Worm (Caenorhabditis elegans): Measurements from ENCODE around the gene Y54G2A.12.

Y54G2A.12 gene

ce11 chrIV:2774500-2774899 lies 8.1 kb downstream of the Y54G2A.12 start:
- TF ChIP-seq sea-1 (GFP tag; conservative IDR thresholded peaks at IDR 0.05), result no peak
- no peak for TF ChIP-seq flt-1 (GFP tag; IDR thresholded peaks at IDR 0.05)
- TF ChIP-seq hmbx-1 (tag; optimal IDR thresholded peaks at IDR 0.05), result no peak
- no peak for TF ChIP-seq tbx-11 (GFP tag; IDR thresholded peaks at IDR 0.05)
- TF ChIP-seq F13C5.2 (tag; optimal IDR thresholded peaks at IDR 0.05), result no peak
- no peak for TF ChIP-seq tbx-37 (GFP tag; conservative IDR thresholded peaks at IDR 0.05)
- TF ChIP-seq ceh-36 (tag; optimal IDR thresholded peaks at IDR 0.05), result no peak
- no peak for TF ChIP-seq scrt-1 (GFP tag; IDR thresholded peaks at IDR 0.05)

ce11 chrIV:2773382-2773979 lies 9.2 kb downstream of the Y54G2A.12 start:
- TF ChIP-seq tbx-11 (GFP tag; IDR thresholded peaks at IDR 0.05), result no peak
- no peak for TF ChIP-seq aly-1 (tag; optimal IDR thresholded peaks at IDR 0.05)
- TF ChIP-seq tbx-37 (GFP tag; conservative IDR thresholded peaks at IDR 0.05), result no peak
- TF ChIP-seq tra-4 (tag; optimal IDR thresholded peaks at IDR 0.05), result no peak
- TF ChIP-seq scrt-1 (GFP tag; IDR thresholded peaks at IDR 0.05), result no peak

- no peak for TF ChIP-seq scrt-1 (GFP tag; IDR thresholded peaks at IDR 0.05)
- no peak for TF ChIP-seq ama-1 (optimal IDR thresholded peaks at IDR 0.05)
- no peak for TF ChIP-seq hnd-1 (tag; optimal IDR thresholded peaks at IDR 0.05)
- no peak for TF ChIP-seq ceh-36 (tag; optimal IDR thresholded peaks at IDR 0.05)
Measured at ce11 chrIV:2772209-2772851, 10.3 kb downstream of the Y54G2A.12 start.

- TF ChIP-seq hnd-1 (tag; optimal IDR thresholded peaks at IDR 0.05), result no peak
- TF ChIP-seq ceh-36 (tag; optimal IDR thresholded peaks at IDR 0.05), result no peak
- no peak for TF ChIP-seq tbx-37 (GFP tag; conservative IDR thresholded peaks at IDR 0.05)
- no peak for TF ChIP-seq F13C5.2 (tag; optimal IDR thresholded peaks at IDR 0.05)
- TF ChIP-seq hmg-4 (GFP tag; optimal IDR thresholded peaks at IDR 0.05), result no peak
- TF ChIP-seq B0310.2 (tag; optimal IDR thresholded peaks at IDR 0.05), result no peak
- TF ChIP-seq tbx-11 (GFP tag; IDR thresholded peaks at IDR 0.05), result no peak
Measured at ce11 chrIV:2771692-2772091, 11.0 kb downstream of the Y54G2A.12 start, which contains the start of gene Y54G2A.11. Y54G2A.11 (minus strand) TSS chrIV:2771792.

- TF ChIP-seq ets-7 (tag; optimal IDR thresholded peaks at IDR 0.05), result no peak
- TF ChIP-seq pes-1 (GFP tag; IDR thresholded peaks at IDR 0.05), result no peak
- no peak for TF ChIP-seq tra-4 (tag; optimal IDR thresholded peaks at IDR 0.05)
- no peak for TF ChIP-seq ama-1 (optimal IDR thresholded peaks at IDR 0.05)
- no peak for TF ChIP-seq scrt-1 (GFP tag; IDR thresholded peaks at IDR 0.05)
- TF ChIP-seq hmbx-1 (tag; optimal IDR thresholded peaks at IDR 0.05), result no peak
- no peak for TF ChIP-seq sea-1 (GFP tag; conservative IDR thresholded peaks at IDR 0.05)
- no peak for TF ChIP-seq aly-1 (tag; optimal IDR thresholded peaks at IDR 0.05)
- no peak for TF ChIP-seq ceh-13 (GFP tag; optimal IDR thresholded peaks at IDR 0.05)
- TF ChIP-seq B0310.2 (tag; optimal IDR thresholded peaks at IDR 0.05), result no peak
Measured at ce11 chrIV:2770835-2771234, 11.8 kb downstream of the Y54G2A.12 start.

ce11 chrIV:2770067-2770466 lies 12.6 kb downstream of the Y54G2A.12 start:
- TF ChIP-seq hmg-4 (GFP tag; optimal IDR thresholded peaks at IDR 0.05) (no peak), scrt-1 (GFP tag; IDR thresholded peaks at IDR 0.05) (no peak), aly-1 (tag; optimal IDR thresholded peaks at IDR 0.05) (no peak), hmbx-1 (tag; optimal IDR thresholded peaks at IDR 0.05) (no peak), sea-1 (GFP tag; conservative IDR thresholded peaks at IDR 0.05) (no peak), tbx-37 (GFP tag; conservative IDR thresholded peaks at IDR 0.05) (no peak), tbx-11 (GFP tag; IDR thresholded peaks at IDR 0.05) (no peak), F13C5.2 (tag; optimal IDR thresholded peaks at IDR 0.05) (no peak), hnd-1 (tag; optimal IDR thresholded peaks at IDR 0.05) (no peak), ama-1 (optimal IDR thresholded peaks at IDR 0.05) (no peak)

ce11 chrIV:2765048-2765708 lies 17.5 kb downstream of the Y54G2A.12 start:
- no peak for TF ChIP-seq tbx-37 (GFP tag; conservative IDR thresholded peaks at IDR 0.05)
- TF ChIP-seq ceh-36 (tag; optimal IDR thresholded peaks at IDR 0.05), result no peak
- TF ChIP-seq F13C5.2 (tag; optimal IDR thresholded peaks at IDR 0.05), result no peak
- TF ChIP-seq scrt-1 (GFP tag; IDR thresholded peaks at IDR 0.05), result no peak
- TF ChIP-seq ets-7 (tag; optimal IDR thresholded peaks at IDR 0.05), result no peak
- no peak for TF ChIP-seq aly-1 (tag; optimal IDR thresholded peaks at IDR 0.05)
- no peak for TF ChIP-seq tra-4 (tag; optimal IDR thresholded peaks at IDR 0.05)
- TF ChIP-seq tbx-11 (GFP tag; IDR thresholded peaks at IDR 0.05), result no peak
- TF ChIP-seq hmbx-1 (tag; optimal IDR thresholded peaks at IDR 0.05), result no peak
- no peak for TF ChIP-seq ama-1 (optimal IDR thresholded peaks at IDR 0.05)
- no peak for TF ChIP-seq sea-1 (GFP tag; conservative IDR thresholded peaks at IDR 0.05)
- no peak for TF ChIP-seq pes-1 (GFP tag; IDR thresholded peaks at IDR 0.05)
- TF ChIP-seq hnd-1 (tag; optimal IDR thresholded peaks at IDR 0.05), result no peak
- TF ChIP-seq B0310.2 (tag; optimal IDR thresholded peaks at IDR 0.05), result no peak

- TF ChIP-seq scrt-1 (GFP tag; IDR thresholded peaks at IDR 0.05) (no peak), tra-4 (tag; optimal IDR thresholded peaks at IDR 0.05) (no peak), ama-1 (optimal IDR thresholded peaks at IDR 0.05) (no peak), flt-1 (GFP tag; IDR thresholded peaks at IDR 0.05) (no peak), hnd-1 (tag; optimal IDR thresholded peaks at IDR 0.05) (no peak), ets-7 (tag; optimal IDR thresholded peaks at IDR 0.05) (no peak), pes-1 (GFP tag; IDR thresholded peaks at IDR 0.05) (no peak), ceh-13 (GFP tag; optimal IDR thresholded peaks at IDR 0.05) (no peak)
Measured at ce11 chrIV:2764160-2764559, 18.5 kb downstream of the Y54G2A.12 start.
